Worm (Caenorhabditis elegans) whole organism, L1 larva: Measurements from ENCODE around the gene ZK185.4.

Experiments used
- ama-1 ChIP-seq: fragments of 150-350 bp; optimal IDR thresholded peaks from 2 replicates; lab custom pipeline; 2014
- ceh-90 ChIP-seq: sonication (generic microtip); optimal IDR thresholded peaks from 2 replicates; lab custom pipeline; 2016; ENCODE audit warnings: missing genetic modification characterization, missing compliant biosample characterization
- snpc-4 ChIP-seq: fragments of 150-350 bp; optimal IDR thresholded peaks from 2 replicates; lab custom pipeline; 2014; ENCODE audit warnings: missing biosample characterization, missing genetic modification characterization
- swsn-7 ChIP-seq: sonication (generic microtip); optimal IDR thresholded peaks from 2 replicates; lab custom pipeline; 2016; ENCODE audit warnings: missing genetic modification characterization, missing compliant biosample characterization
- zip-4 ChIP-seq: fragments of 200-800 bp; sonication (Bioruptor generic); optimal IDR thresholded peaks from 2 replicates; lab custom pipeline; 2018; ENCODE audit warnings: mild to moderate bottlenecking, missing genetic modification characterization, moderate library complexity, missing compliant biosample characterization

ce11 chrIV:4505078-4505477 is 27.8 kb downstream of the ZK185.4 start:
- TF ChIP-seq ama-1 = no peak
- TF ChIP-seq zip-4 (GFP tag; lab: Kevin White, UChicago) = no peak
- no peak for TF ChIP-seq ceh-90 (tag; lab: Kevin White, UChicago)
- no peak for TF ChIP-seq swsn-7 (tag; lab: Kevin White, UChicago)
- no peak for TF ChIP-seq snpc-4 (tag; lab: Kevin White, UChicago)
